Fruit fly (Drosophila melanogaster) whole organism, wandering third instar larva: Measurements from ENCODE around the gene Gba1b.

ENCODE experiments used
- Abd-B ChIP-seq: fragments of >200 bp; optimal IDR thresholded peaks from 2 replicates; lab custom pipeline; 2017; ENCODE audit warnings: missing biosample characterization, missing genetic modification characterization
- dmrt93B ChIP-seq: fragments of 200-800 bp; sonication (Bioruptor generic); optimal IDR thresholded peaks from 2 replicates; lab custom pipeline; 2018; ENCODE audit warnings: missing biosample characterization, mild to moderate bottlenecking, missing genetic modification characterization
- h ChIP-seq: fragments of 200-800 bp; sonication (Bioruptor generic); optimal IDR thresholded peaks from 3 replicates; lab custom pipeline; 2016; ENCODE audit warnings: missing biosample characterization, mild to moderate bottlenecking, missing genetic modification characterization
- lola ChIP-seq: fragments of >200 bp; optimal IDR thresholded peaks from 2 replicates; lab custom pipeline; 2017; ENCODE audit warnings: missing biosample characterization, missing genetic modification characterization
- pan ChIP-seq: fragments of >200 bp; optimal IDR thresholded peaks from 2 replicates; lab custom pipeline; 2017
- psq ChIP-seq: fragments of 200-800 bp; sonication (Bioruptor generic); optimal IDR thresholded peaks from 3 replicates; lab custom pipeline; 2017; ENCODE audit warnings: missing biosample characterization, mild to moderate bottlenecking, missing genetic modification characterization, moderate library complexity

DNA sequence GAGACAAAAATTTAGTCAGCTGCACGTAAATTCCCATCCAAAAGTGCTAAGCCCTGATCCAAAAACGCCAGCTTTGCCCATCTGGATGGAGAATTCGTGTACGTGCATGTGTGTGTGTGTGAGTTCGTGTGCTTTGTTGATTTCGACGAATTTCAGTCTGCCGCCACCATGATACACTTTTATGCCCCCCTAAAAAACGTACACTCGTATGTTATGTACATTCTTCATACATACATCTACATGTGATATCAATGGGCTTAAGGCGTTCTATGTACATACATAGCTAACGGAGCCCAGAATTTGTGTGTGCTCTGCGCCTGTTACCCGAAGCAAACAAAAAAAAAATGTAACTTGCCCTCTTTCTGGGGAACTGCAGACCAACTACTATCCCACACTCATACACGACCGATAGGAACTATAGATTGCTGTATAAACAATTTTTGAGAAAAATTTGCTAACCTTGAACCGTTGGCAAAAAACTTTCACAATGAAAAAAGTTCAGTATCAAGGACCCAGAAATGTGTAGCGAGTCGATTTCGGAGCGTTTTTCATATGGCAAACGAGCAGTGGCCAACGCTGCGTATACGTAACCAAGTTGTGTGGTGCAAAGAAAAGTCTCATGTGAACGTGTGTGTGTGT is 21.2 kb downstream of the Gba1b start:
- TF ChIP-seq h (GFP tag; lab: Kevin White, UChicago) (peak; percentile 62), psq (GFP tag; lab: Kevin White, UChicago) (no peak), dmrt93B (GFP tag; lab: Kevin White, UChicago) (no peak), lola (GFP tag; lab: Kevin White, UChicago) (no peak), Abd-B (GFP tag; lab: Kevin White, UChicago) (no peak), pan (no peak)
